Worm (Caenorhabditis elegans): ENCODE data around the gene T23F2.5.

ce11 chrX:5543651-5544050 lies 26.7 kb upstream of the T23F2.5 start, which contains the start of gene C54G7.1:
- TF ChIP-seq tbx-37 (GFP tag; conservative IDR thresholded peaks at IDR 0.05) (no peak), ceh-13 (GFP tag; optimal IDR thresholded peaks at IDR 0.05) (no peak), ceh-36 (tag; optimal IDR thresholded peaks at IDR 0.05) (no peak), ama-1 (optimal IDR thresholded peaks at IDR 0.05) (no peak), aly-1 (tag; optimal IDR thresholded peaks at IDR 0.05) (no peak)
